Worm (Caenorhabditis elegans): ENCODE data around the gene srsx-34.

DNA sequence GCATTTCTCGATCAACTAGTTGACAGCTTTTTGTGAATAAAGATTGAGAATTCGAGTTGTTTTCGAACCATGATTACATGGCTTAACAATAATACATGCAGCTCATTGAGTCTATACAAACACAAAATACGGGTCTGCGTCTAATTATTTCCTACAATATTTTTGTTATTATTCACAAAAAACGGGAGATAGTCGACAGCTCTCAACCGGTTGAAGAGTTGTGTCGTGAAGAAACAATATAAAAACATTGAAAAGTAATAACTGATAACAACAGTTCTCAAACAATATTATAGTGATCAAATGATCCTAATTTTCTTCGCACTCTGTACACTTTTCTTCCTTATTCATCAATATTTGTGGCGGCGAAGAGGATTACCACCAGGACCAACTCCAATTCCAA is 5.2 kb downstream of the srsx-34 start, which contains the start of gene cyp-33B1:
- TF ChIP-seq cog-1 (tag; optimal IDR thresholded peaks at IDR 0.05) = no peak
- no peak for TF ChIP-seq flt-1 (GFP tag; IDR thresholded peaks at IDR 0.05)
- no peak for TF ChIP-seq T22C8.4 (GFP tag; IDR thresholded peaks at IDR 0.05)
- TF ChIP-seq ztf-23 (GFP tag; IDR thresholded peaks at IDR 0.05) = no peak
- TF ChIP-seq klf-2 (GFP tag; conservative IDR thresholded peaks at IDR 0.05) = no peak
- no peak for TF ChIP-seq ref-1 (GFP tag; conservative IDR thresholded peaks at IDR 0.05)
- no peak for TF ChIP-seq ztf-29 (GFP tag; IDR thresholded peaks at IDR 0.05)
- no peak for TF ChIP-seq med-1 (GFP tag; optimal IDR thresholded peaks at IDR 0.05; ENCODE audit: insufficient read depth)
- TF ChIP-seq tab-1 (GFP tag; IDR thresholded peaks at IDR 0.05) = no peak
